Worm (Caenorhabditis elegans) whole organism, L4 larva: ENCODE data around the gene F55G7.4.

ENCODE experiments used
- D1046.2 ChIP-seq: fragments of 200-800 bp; sonication (Bioruptor generic); IDR thresholded peaks from 2 replicates; pipeline ENCODE4 v1.3.6; 2022; ENCODE audit warnings: missing genetic modification characterization, missing compliant biosample characterization
- ama-1 ChIP-seq: fragments of 150-350 bp; optimal IDR thresholded peaks from 2 replicates; lab custom pipeline; 2014; ENCODE audit warnings: inconsistent platforms, mixed read lengths
- ctbp-1 ChIP-seq: fragments of 200-800 bp; sonication (Bioruptor generic); IDR thresholded peaks from 2 replicates; pipeline ENCODE4 v1.3.6; 2022; ENCODE audit warnings: missing genetic modification reagents, missing genetic modification characterization, missing compliant biosample characterization
- mdt-29 ChIP-seq: fragments of 200-800 bp; sonication (Bioruptor generic); IDR thresholded peaks from 2 replicates; pipeline ENCODE4 v1.3.6; 2022; ENCODE audit warnings: missing genetic modification reagents, missing genetic modification characterization, missing compliant biosample characterization
- nhr-28 ChIP-seq: fragments of 150-350 bp; optimal IDR thresholded peaks from 2 replicates; lab custom pipeline; 2014; ENCODE audit warnings: missing biosample characterization, missing genetic modification characterization
- nhr-76 ChIP-seq: fragments of 150-350 bp; optimal IDR thresholded peaks from 2 replicates; lab custom pipeline; 2014; ENCODE audit warnings: missing biosample characterization, missing genetic modification characterization
- set-16 ChIP-seq: fragments of 200-800 bp; sonication (Bioruptor generic); IDR thresholded peaks from 2 replicates; pipeline ENCODE4 v1.3.6; 2022; ENCODE audit warnings: missing genetic modification reagents, missing genetic modification characterization, missing compliant biosample characterization
- unc-130 ChIP-seq: sonication (generic microtip); optimal IDR thresholded peaks from 2 replicates; lab custom pipeline; 2016; ENCODE audit warnings: missing genetic modification reagents, missing genetic modification characterization, missing compliant biosample characterization
- zfp-3 ChIP-seq: fragments of 200-800 bp; sonication (Bioruptor generic); conservative IDR thresholded peaks from 2 replicates; pipeline ENCODE4 v1.3.6; 2022; ENCODE audit warnings: missing genetic modification reagents, missing genetic modification characterization, missing compliant biosample characterization

DNA sequence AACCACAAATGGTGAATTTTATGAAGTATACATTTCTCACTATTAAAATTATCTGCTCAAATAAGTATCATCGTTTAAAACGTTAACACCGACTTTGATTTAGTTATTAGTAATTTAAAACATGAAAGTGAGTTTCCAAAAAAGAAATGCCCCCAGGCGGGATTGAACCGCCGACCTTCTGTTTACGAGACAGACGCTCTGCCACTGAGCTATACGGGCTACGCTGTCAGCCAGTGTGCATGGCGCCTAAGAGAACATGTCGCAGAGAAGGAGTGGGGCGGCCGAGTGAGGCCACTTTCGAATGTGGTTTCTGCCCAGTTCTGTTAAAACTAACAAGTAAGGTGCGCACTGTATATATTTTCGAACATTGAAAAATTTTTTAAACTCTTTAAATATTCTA, 7.2 kb downstream of the F55G7.4 start:
- peak; percentile 16 for TF ChIP-seq unc-130 (GFP tag; lab: Kevin White, UChicago)
- TF ChIP-seq ama-1 (lab: Kevin White, UChicago), result no peak
- TF ChIP-seq D1046.2 (GFP tag; lab: Robert Waterston, UW), result peak; percentile 58; the same call in 1 of the 2 replicates
- TF ChIP-seq nhr-28 (tag; lab: Kevin White, UChicago), result peak; percentile 12
- peak; percentile 74 for TF ChIP-seq ctbp-1 (GFP tag; lab: Robert Waterston, UW)
- no peak; the same call in 1 of the 2 replicates for TF ChIP-seq mdt-29 (GFP tag; lab: Robert Waterston, UW)
- TF ChIP-seq zfp-3 (GFP tag; lab: Robert Waterston, UW), result no peak
- no peak for TF ChIP-seq nhr-76 (tag; lab: Kevin White, UChicago)
- peak; percentile 55 for TF ChIP-seq set-16 (GFP tag; lab: Robert Waterston, UW)
